Fruit fly (Drosophila melanogaster) whole organism, prepupa: Measurements from ENCODE around the gene Polr1H.

Experiments
- CG6163 ChIP-seq: fragments of 200-800 bp; sonication (Bioruptor generic); IDR thresholded peaks from 3 replicates; pipeline ENCODE4 v1.3.6; 2022; ENCODE audit warnings: missing biosample characterization, missing genetic modification characterization
- CG8119 ChIP-seq: fragments of 200-800 bp; sonication (Bioruptor generic); IDR thresholded peaks from 3 replicates; pipeline ENCODE4 v1.3.6; 2022; ENCODE audit warnings: missing biosample characterization, missing genetic modification characterization
- CG9139 ChIP-seq: fragments of 200-800 bp; sonication (Bioruptor generic); optimal IDR thresholded peaks from 3 replicates; lab custom pipeline; 2017; ENCODE audit warnings: missing biosample characterization, mild to moderate bottlenecking, missing genetic modification characterization
- Eip93F ChIP-seq: fragments of 200-800 bp; sonication (Bioruptor generic); optimal IDR thresholded peaks from 2 replicates; lab custom pipeline; 2016; ENCODE audit warnings: missing biosample characterization, mild to moderate bottlenecking, missing genetic modification characterization
- Hr39 ChIP-seq: fragments of 200-800 bp; sonication (Bioruptor generic); optimal IDR thresholded peaks from 2 replicates; lab custom pipeline; 2016; ENCODE audit warnings: missing biosample characterization, missing genetic modification characterization
- Sox102F ChIP-seq: fragments of 200-800 bp; sonication (Bioruptor generic); optimal IDR thresholded peaks from 2 replicates; lab custom pipeline; 2016; ENCODE audit warnings: missing biosample characterization, mild to moderate bottlenecking, missing genetic modification characterization
- achi ChIP-seq: fragments of 200-800 bp; sonication (Bioruptor generic); optimal IDR thresholded peaks from 3 replicates; lab custom pipeline; 2016; ENCODE audit warnings: missing biosample characterization, missing genetic modification characterization
- fd85E ChIP-seq: fragments of 200-800 bp; sonication (Bioruptor generic); optimal IDR thresholded peaks from 3 replicates; lab custom pipeline; 2016; ENCODE audit warnings: missing biosample characterization, missing genetic modification characterization
- ss ChIP-seq, 2 experiments: fragments of 200-800 bp; sonication (Bioruptor generic); optimal IDR thresholded peaks; 2 replicates in 1 of 2; 3 replicates in 1 of 2; lab custom pipeline; 2017 to 2018; ENCODE audit warnings: mild to moderate bottlenecking in 2 of 2, missing biosample characterization in 2 of 2, missing genetic modification characterization in 2 of 2, moderate library complexity in 1 of 2
- topi ChIP-seq: fragments of 200-800 bp; sonication (Bioruptor generic); optimal IDR thresholded peaks from 3 replicates; lab custom pipeline; 2016; ENCODE audit warnings: missing biosample characterization, missing genetic modification characterization

DNA sequence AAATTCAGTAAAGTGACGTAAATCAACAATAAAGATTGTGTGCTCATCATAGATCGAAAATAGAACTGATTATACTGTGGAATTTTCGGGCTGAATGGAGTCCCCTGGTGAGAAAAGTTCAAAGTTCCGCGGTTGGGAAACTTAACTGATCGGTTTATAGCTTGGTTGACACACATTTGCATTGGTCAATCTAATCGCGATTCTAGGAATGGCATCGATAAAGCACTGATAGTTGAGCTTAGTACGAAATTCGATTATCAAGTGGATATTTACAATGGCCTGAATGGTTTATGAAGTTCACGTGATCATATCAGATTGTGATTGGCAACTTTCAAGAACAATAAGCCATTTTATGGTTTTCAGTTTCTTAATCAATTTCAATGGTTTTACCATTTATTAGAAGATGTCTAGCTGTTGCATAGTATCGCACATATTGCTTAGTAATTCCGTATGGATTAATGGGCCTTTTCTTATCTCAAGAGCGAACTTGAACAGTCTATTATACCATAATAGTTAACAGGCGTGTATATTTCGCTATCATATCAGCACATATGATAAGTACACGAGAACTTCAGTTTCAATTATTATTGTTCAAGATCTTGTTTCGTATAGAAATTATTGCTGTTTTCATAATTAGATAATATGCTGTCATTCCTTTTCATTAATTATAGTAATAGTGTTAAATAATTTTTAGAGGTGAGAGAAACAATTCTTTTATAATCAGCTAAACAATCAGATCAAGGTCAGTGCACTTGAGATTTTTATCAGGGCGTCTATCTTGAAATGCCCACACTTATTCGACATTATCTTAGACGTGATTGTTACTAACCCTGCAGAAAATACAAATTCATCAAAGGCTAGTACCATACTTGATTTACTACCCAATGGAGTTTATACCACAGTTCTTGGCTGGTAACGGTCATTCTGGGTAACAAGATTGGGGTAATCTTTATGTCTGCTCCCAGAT, 28.4 kb downstream of the Polr1H start, which contains the start of gene CG31233:
- TF ChIP-seq Hr39 (GFP tag; lab: Kevin White, UChicago) (no peak), CG8119 (GFP tag; lab: Robert Waterston, UW) (no peak), Sox102F (GFP tag; lab: Kevin White, UChicago) (no peak), achi (GFP tag; lab: Kevin White, UChicago) (no peak), CG9139 (GFP tag; lab: Kevin White, UChicago) (no peak), fd85E (GFP tag; lab: Kevin White, UChicago) (no peak), topi (GFP tag; lab: Kevin White, UChicago) (no peak), CG6163 (GFP tag; lab: Robert Waterston, UW) (no peak), ss (GFP tag; optimal IDR thresholded peaks at IDR 0.05; lab: Kevin White, UChicago) (no peak), Eip93F (GFP tag; lab: Kevin White, UChicago) (no peak)
